Worm (Caenorhabditis elegans) whole organism, early embryonic: Measurements from ENCODE around the gene hmit-1.1.

Experiments used
- F13C5.2 ChIP-seq: sonication (generic microtip); optimal IDR thresholded peaks from 2 replicates; lab custom pipeline; 2017; ENCODE audit warnings: mild to moderate bottlenecking, missing genetic modification characterization, inconsistent platforms, missing compliant biosample characterization
- ama-1 ChIP-seq: fragments of 150-350 bp; optimal IDR thresholded peaks from 2 replicates; lab custom pipeline; 2014
- ceh-13 ChIP-seq: fragments of 200-800 bp; sonication (Bioruptor generic); optimal IDR thresholded peaks from 2 replicates; lab custom pipeline; 2018; ENCODE audit warnings: mild to moderate bottlenecking, missing genetic modification characterization, missing compliant biosample characterization
- ceh-36 ChIP-seq: sonication (generic microtip); optimal IDR thresholded peaks from 2 replicates; lab custom pipeline; 2016; ENCODE audit warnings: missing genetic modification characterization, inconsistent platforms, missing compliant biosample characterization
- hnd-1 ChIP-seq: sonication (generic microtip); optimal IDR thresholded peaks from 2 replicates; lab custom pipeline; 2016; ENCODE audit warnings: missing genetic modification characterization, missing compliant biosample characterization
- sea-1 ChIP-seq: fragments of 200-800 bp; sonication (Bioruptor generic); conservative IDR thresholded peaks from 2 replicates; pipeline ENCODE4 v1.3.6; 2022; ENCODE audit warnings: missing genetic modification characterization, missing compliant biosample characterization
- tbx-11 ChIP-seq: fragments of 200-800 bp; sonication (Bioruptor generic); IDR thresholded peaks from 2 replicates; pipeline ENCODE4 v1.3.6; 2022; ENCODE audit warnings: missing genetic modification characterization, missing compliant biosample characterization
- tbx-37 ChIP-seq: fragments of 200-800 bp; sonication (Bioruptor generic); conservative IDR thresholded peaks from 2 replicates; pipeline ENCODE4 v1.3.6; 2022; ENCODE audit warnings: missing genetic modification reagents, missing genetic modification characterization, missing compliant biosample characterization

DNA sequence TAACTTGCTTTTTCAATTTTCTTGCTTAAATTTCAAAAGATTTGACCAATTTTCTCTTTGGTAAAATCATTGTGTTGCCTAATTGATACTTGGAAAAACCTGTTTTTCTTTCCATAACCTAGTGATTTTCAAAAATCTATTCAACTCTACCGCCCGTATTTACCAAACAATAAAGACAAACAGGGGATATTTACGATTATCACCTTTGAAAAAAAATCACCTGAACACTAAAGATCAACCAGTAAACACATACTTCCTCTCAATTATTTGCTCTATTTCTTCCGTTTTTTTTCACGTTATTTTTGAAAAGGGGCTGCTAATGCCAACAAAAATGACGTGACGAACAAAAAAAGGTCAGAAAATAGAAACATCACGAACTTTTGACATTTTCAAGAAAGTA, 44.4 kb downstream of the hmit-1.1 start:
- TF ChIP-seq ama-1 (lab: Kevin White, UChicago) (no peak), tbx-11 (no peak), sea-1 (no peak), tbx-37 (GFP tag; lab: Robert Waterston, UW) (no peak), F13C5.2 (tag; lab: Kevin White, UChicago) (no peak), ceh-13 (GFP tag; lab: Kevin White, UChicago) (no peak), ceh-36 (tag; lab: Kevin White, UChicago) (no peak), hnd-1 (tag; lab: Kevin White, UChicago) (no peak)
